Worm (Caenorhabditis elegans) whole organism, L4 larva: ENCODE results near the gene dcn-1.

ENCODE experiments used
- D1046.2 ChIP-seq: fragments of 200-800 bp; sonication (Bioruptor generic); IDR thresholded peaks from 2 replicates; pipeline ENCODE4 v1.3.6; 2022; ENCODE audit warnings: missing genetic modification characterization, missing compliant biosample characterization
- F10B5.3 ChIP-seq: sonication (generic microtip); optimal IDR thresholded peaks from 2 replicates; lab custom pipeline; 2016; ENCODE audit warnings: mild to moderate bottlenecking, missing genetic modification characterization, missing compliant biosample characterization
- F26F4.8 ChIP-seq: fragments of 200-800 bp; sonication (Bioruptor generic); conservative IDR thresholded peaks from 2 replicates; pipeline ENCODE4 v1.3.6; 2022; ENCODE audit warnings: missing genetic modification characterization, missing compliant biosample characterization
- F44E2.7 ChIP-seq: fragments of 200-800 bp; sonication (Bioruptor generic); IDR thresholded peaks from 2 replicates; pipeline ENCODE4 v2.1.2; 2022; ENCODE audit warnings: missing genetic modification characterization, missing compliant biosample characterization
- F49E8.2 ChIP-seq: sonication (generic microtip); optimal IDR thresholded peaks from 2 replicates; lab custom pipeline; 2016; ENCODE audit warnings: missing compliant biosample characterization, mild to moderate bottlenecking, missing genetic modification characterization, borderline replicate concordance
- R02D3.7 ChIP-seq: fragments of 150-350 bp; sonication (generic microtip); optimal IDR thresholded peaks from 3 replicates; lab custom pipeline; 2014; ENCODE audit warnings: missing biosample characterization, missing genetic modification characterization
- T26A8.4 ChIP-seq: fragments of 200-800 bp; sonication (Bioruptor generic); IDR thresholded peaks from 2 replicates; pipeline ENCODE4 v1.3.6; 2022; ENCODE audit warnings: missing genetic modification characterization, missing compliant biosample characterization
- ZK546.5 ChIP-seq, 2 experiments: sonication (generic microtip); optimal IDR thresholded peaks; 2 replicates each; lab custom pipeline; 2017; ENCODE audit warnings: missing biosample characterization in 2 of 2, missing genetic modification characterization in 2 of 2
- aha-1 ChIP-seq: fragments of 150-350 bp; peaks from one replicate; lab custom pipeline; 2014; ENCODE audit warnings: missing biosample characterization, missing genetic modification characterization
- aly-2 ChIP-seq: sonication (generic microtip); optimal IDR thresholded peaks from 2 replicates; lab custom pipeline; 2018; ENCODE audit warnings: missing biosample characterization, missing genetic modification characterization
- attf-4 ChIP-seq: sonication (generic microtip); optimal IDR thresholded peaks from 3 replicates; lab custom pipeline; 2017; ENCODE audit warnings: missing biosample characterization, missing genetic modification characterization
- ceh-28 ChIP-seq: fragments of 150-350 bp; optimal IDR thresholded peaks from 2 replicates; lab custom pipeline; 2014; ENCODE audit warnings: missing biosample characterization, missing genetic modification reagents, missing genetic modification characterization
- ceh-62 ChIP-seq: sonication (generic microtip); optimal IDR thresholded peaks from 2 replicates; lab custom pipeline; 2017; ENCODE audit warnings: missing biosample characterization, missing genetic modification characterization
- ceh-82 ChIP-seq: sonication (generic microtip); optimal IDR thresholded peaks from 2 replicates; lab custom pipeline; 2017; ENCODE audit warnings: missing biosample characterization, missing genetic modification characterization
- ctbp-1 ChIP-seq: fragments of 200-800 bp; sonication (Bioruptor generic); IDR thresholded peaks from 2 replicates; pipeline ENCODE4 v1.3.6; 2022; ENCODE audit warnings: missing genetic modification reagents, missing genetic modification characterization, missing compliant biosample characterization
- daf-12 ChIP-seq: fragments of 150-350 bp; optimal IDR thresholded peaks from 2 replicates; lab custom pipeline; 2014; ENCODE audit warnings: missing biosample characterization, missing genetic modification reagents, missing genetic modification characterization
- daf-19 ChIP-seq: fragments of 200-800 bp; sonication (Bioruptor generic); conservative IDR thresholded peaks from 2 replicates; pipeline ENCODE4 v1.3.6; 2022; ENCODE audit warnings: missing genetic modification characterization, missing compliant biosample characterization
- daf-8 ChIP-seq: fragments of 200-800 bp; sonication (Bioruptor generic); IDR thresholded peaks from 2 replicates; pipeline ENCODE4 v1.3.6; 2022; ENCODE audit warnings: missing genetic modification characterization, missing compliant biosample characterization
- dmd-9 ChIP-seq: fragments of 200-800 bp; sonication (Bioruptor generic); IDR thresholded peaks from 2 replicates; pipeline ENCODE4 v1.3.6; 2022; ENCODE audit warnings: missing genetic modification reagents, missing genetic modification characterization, missing compliant biosample characterization
- dpl-1 ChIP-seq: fragments of 150-350 bp; optimal IDR thresholded peaks from 2 replicates; lab custom pipeline; 2014; ENCODE audit warnings: missing biosample characterization, missing genetic modification reagents, missing genetic modification characterization
- dve-1 ChIP-seq: sonication (generic microtip); optimal IDR thresholded peaks from 2 replicates; lab custom pipeline; 2017; ENCODE audit warnings: antibody characterized with exemption, mild to moderate bottlenecking, missing genetic modification characterization, missing compliant biosample characterization; ENCODE audit not compliant: insufficient read depth
- egl-27 ChIP-seq: sonication (generic microtip); optimal IDR thresholded peaks from 3 replicates; lab custom pipeline; 2017; ENCODE audit warnings: missing biosample characterization, missing genetic modification reagents, missing genetic modification characterization
- fkh-10 ChIP-seq: fragments of 150-350 bp; optimal IDR thresholded peaks from 2 replicates; lab custom pipeline; 2014; ENCODE audit warnings: missing biosample characterization, missing genetic modification reagents, missing genetic modification characterization
- fos-1 ChIP-seq: fragments of 150-350 bp; optimal IDR thresholded peaks from 2 replicates; lab custom pipeline; 2014; ENCODE audit warnings: missing biosample characterization, missing genetic modification characterization
- gei-8 ChIP-seq: fragments of 200-800 bp; sonication (Bioruptor generic); optimal IDR thresholded peaks from 2 replicates; lab custom pipeline; 2018; ENCODE audit warnings: mild to moderate bottlenecking, missing genetic modification characterization, missing compliant biosample characterization
- hlh-11 ChIP-seq: fragments of 200-800 bp; sonication (Bioruptor generic); optimal IDR thresholded peaks from 2 replicates; lab custom pipeline; 2018; ENCODE audit warnings: mild to moderate bottlenecking, missing genetic modification characterization, missing compliant biosample characterization
- hlh-30 ChIP-seq: sonication (generic microtip); optimal IDR thresholded peaks from 2 replicates; lab custom pipeline; 2017; ENCODE audit warnings: antibody characterized with exemption, mild to moderate bottlenecking, missing genetic modification characterization, missing compliant biosample characterization; ENCODE audit not compliant: insufficient read depth
- hmg-1.1 ChIP-seq: fragments of 200-800 bp; sonication (Bioruptor generic); IDR thresholded peaks from 2 replicates; pipeline ENCODE4 v1.3.6; 2022; ENCODE audit warnings: missing genetic modification reagents, missing genetic modification characterization, missing compliant biosample characterization
- lin-13 ChIP-seq: fragments of 150-350 bp; optimal IDR thresholded peaks from 2 replicates; lab custom pipeline; 2014; ENCODE audit warnings: missing biosample characterization, missing genetic modification reagents, missing genetic modification characterization
- lin-15B ChIP-seq: fragments of 150-350 bp; sonication (generic microtip); optimal IDR thresholded peaks from 3 replicates; lab custom pipeline; 2014; ENCODE audit warnings: missing biosample characterization, missing genetic modification characterization
- lir-3 ChIP-seq: sonication (generic microtip); optimal IDR thresholded peaks from 2 replicates; lab custom pipeline; 2016; ENCODE audit warnings: mild to moderate bottlenecking, missing genetic modification characterization, missing compliant biosample characterization
- mdt-29 ChIP-seq: fragments of 200-800 bp; sonication (Bioruptor generic); IDR thresholded peaks from 2 replicates; pipeline ENCODE4 v1.3.6; 2022; ENCODE audit warnings: missing genetic modification reagents, missing genetic modification characterization, missing compliant biosample characterization
- mep-1 ChIP-seq: fragments of 150-350 bp; sonication (generic microtip); optimal IDR thresholded peaks from 3 replicates; lab custom pipeline; 2014; ENCODE audit warnings: missing biosample characterization, missing genetic modification characterization
- mes-2 ChIP-seq: sonication (generic microtip); optimal IDR thresholded peaks from 2 replicates; lab custom pipeline; 2016; ENCODE audit warnings: missing genotype, mild to moderate bottlenecking, missing genetic modification characterization, missing compliant biosample characterization; ENCODE audit not compliant: poor library complexity, severe bottlenecking
- nhr-102 ChIP-seq: sonication (generic microtip); optimal IDR thresholded peaks from 2 replicates; lab custom pipeline; 2016; ENCODE audit warnings: mild to moderate bottlenecking, missing genetic modification characterization, moderate library complexity, missing compliant biosample characterization
- nhr-11 ChIP-seq: fragments of 150-350 bp; optimal IDR thresholded peaks from 2 replicates; lab custom pipeline; 2014; ENCODE audit warnings: missing biosample characterization, missing genetic modification characterization
- nhr-25 ChIP-seq: sonication (generic microtip); optimal IDR thresholded peaks from 2 replicates; lab custom pipeline; 2017; ENCODE audit warnings: missing genetic modification characterization, mild to moderate bottlenecking, missing compliant biosample characterization, antibody characterized with exemption, moderate library complexity, borderline replicate concordance; ENCODE audit not compliant: insufficient read depth
- nhr-28 ChIP-seq: fragments of 150-350 bp; optimal IDR thresholded peaks from 2 replicates; lab custom pipeline; 2014; ENCODE audit warnings: missing biosample characterization, missing genetic modification characterization
- nhr-41 ChIP-seq: fragments of 200-800 bp; sonication (Bioruptor generic); IDR thresholded peaks from 2 replicates; pipeline ENCODE4 v1.3.6; 2022; ENCODE audit warnings: missing genetic modification reagents, missing genetic modification characterization, missing compliant biosample characterization
- nhr-42 ChIP-seq: fragments of 200-800 bp; sonication (Bioruptor generic); IDR thresholded peaks from 2 replicates; pipeline ENCODE4 v1.3.6; 2022; ENCODE audit warnings: missing genetic modification characterization, missing compliant biosample characterization
- nhr-6 ChIP-seq: fragments of 150-350 bp; optimal IDR thresholded peaks from 2 replicates; lab custom pipeline; 2014; ENCODE audit warnings: missing biosample characterization, missing genetic modification characterization
- nhr-76 ChIP-seq: fragments of 150-350 bp; optimal IDR thresholded peaks from 2 replicates; lab custom pipeline; 2014; ENCODE audit warnings: missing biosample characterization, missing genetic modification characterization
- php-3 ChIP-seq: fragments of 200-800 bp; sonication (Bioruptor generic); IDR thresholded peaks from 2 replicates; pipeline ENCODE4 v1.3.6; 2022; ENCODE audit warnings: missing genetic modification reagents, missing genetic modification characterization, missing compliant biosample characterization
- pqm-1 ChIP-seq: sonication (generic microtip); optimal IDR thresholded peaks from 2 replicates; lab custom pipeline; 2017; ENCODE audit warnings: missing biosample characterization, missing genetic modification characterization
- rbr-2 ChIP-seq: sonication (generic microtip); optimal IDR thresholded peaks from 2 replicates; lab custom pipeline; 2016; ENCODE audit warnings: missing genotype, missing genetic modification characterization, missing compliant biosample characterization
- sdz-12 ChIP-seq: fragments of 200-800 bp; sonication (Bioruptor generic); optimal IDR thresholded peaks from 2 replicates; lab custom pipeline; 2018; ENCODE audit warnings: mild to moderate bottlenecking, missing genetic modification characterization, missing compliant biosample characterization
- skn-1 ChIP-seq: fragments of 150-350 bp; optimal IDR thresholded peaks from 2 replicates; lab custom pipeline; 2014; ENCODE audit warnings: missing biosample characterization, missing genetic modification characterization
- snpc-4 ChIP-seq: fragments of 150-350 bp; optimal IDR thresholded peaks from 2 replicates; lab custom pipeline; 2014; ENCODE audit warnings: missing biosample characterization, missing genetic modification characterization
- unc-130 ChIP-seq: sonication (generic microtip); optimal IDR thresholded peaks from 2 replicates; lab custom pipeline; 2016; ENCODE audit warnings: missing genetic modification reagents, missing genetic modification characterization, missing compliant biosample characterization
- unc-39 ChIP-seq: sonication (generic microtip); optimal IDR thresholded peaks from 2 replicates; lab custom pipeline; 2017; ENCODE audit warnings: missing biosample characterization, missing genetic modification characterization
- zfp-3 ChIP-seq: fragments of 200-800 bp; sonication (Bioruptor generic); conservative IDR thresholded peaks from 2 replicates; pipeline ENCODE4 v1.3.6; 2022; ENCODE audit warnings: missing genetic modification reagents, missing genetic modification characterization, missing compliant biosample characterization
- zip-11 ChIP-seq: fragments of 200-800 bp; sonication (Bioruptor generic); IDR thresholded peaks from 2 replicates; pipeline ENCODE4 v1.3.6; 2022; ENCODE audit warnings: missing genetic modification characterization, missing compliant biosample characterization
- ztf-11 ChIP-seq: fragments of 150-350 bp; optimal IDR thresholded peaks from 2 replicates; lab custom pipeline; 2014; ENCODE audit warnings: missing biosample characterization, missing genetic modification characterization

dcn-1 gene

DNA sequence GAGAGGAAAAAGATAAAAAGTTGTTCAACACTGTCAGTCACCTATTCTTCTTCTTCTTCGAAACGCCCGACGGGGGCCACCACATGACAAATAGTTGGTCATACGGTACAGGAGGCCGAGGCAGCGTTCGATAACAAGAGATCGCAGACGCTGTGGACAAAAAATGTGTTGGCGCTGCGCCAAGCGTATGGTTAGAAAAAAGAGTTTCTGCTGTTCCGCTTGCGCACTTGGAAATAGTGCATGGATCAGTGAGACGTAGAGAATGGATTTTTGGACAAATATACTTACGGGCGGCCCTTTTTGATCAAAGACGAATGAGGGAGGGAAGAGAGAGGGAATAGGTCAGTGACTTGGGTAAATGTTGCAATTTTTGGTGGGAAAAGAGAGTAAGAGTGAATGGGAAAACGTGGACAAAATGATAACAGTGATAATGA, 29.0 kb upstream of the dcn-1 start (continued):
- no peak for TF ChIP-seq lir-3 (tag; lab: Kevin White, UChicago)
- peak; percentile 73 for TF ChIP-seq nhr-102 (tag; lab: Kevin White, UChicago)
- TF ChIP-seq nhr-41 (GFP tag; lab: Robert Waterston, UW): peak; percentile 60; the same call in 1 of the 2 replicates
- no peak for TF ChIP-seq aly-2 (tag; lab: Kevin White, UChicago)
- no peak for TF ChIP-seq attf-4 (tag; lab: Kevin White, UChicago)
- TF ChIP-seq ztf-11 (tag; lab: Kevin White, UChicago): no peak
- TF ChIP-seq dpl-1 (GFP tag; lab: Kevin White, UChicago): peak; percentile 56
- no peak for TF ChIP-seq snpc-4 (tag; lab: Kevin White, UChicago)
- no peak for TF ChIP-seq sdz-12 (GFP tag; lab: Kevin White, UChicago)
- peak; percentile 87 for TF ChIP-seq aha-1 (tag; lab: Kevin White, UChicago)
- no peak for TF ChIP-seq dmd-9 (GFP tag; lab: Robert Waterston, UW)
- peak; percentile 80 for TF ChIP-seq nhr-25
- TF ChIP-seq D1046.2 (GFP tag; lab: Robert Waterston, UW): no peak
- TF ChIP-seq pqm-1: peak; percentile 75
- no peak for TF ChIP-seq fos-1 (tag; lab: Kevin White, UChicago)
- peak; percentile 85 for TF ChIP-seq dve-1
- peak; percentile 30 for TF ChIP-seq nhr-11 (tag; lab: Kevin White, UChicago)
- TF ChIP-seq zip-11 (GFP tag; lab: Robert Waterston, UW): no peak
- TF ChIP-seq T26A8.4: peak; percentile 70
- 0 out of 2 replicates have a peak, but pooled peaks have one; percentile 22 for TF ChIP-seq nhr-42 (GFP tag; lab: Robert Waterston, UW)
- no peak for TF ChIP-seq skn-1 (tag; lab: Kevin White, UChicago)
- no peak for TF ChIP-seq ZK546.5 (tag; optimal IDR thresholded peaks at IDR 0.05; lab: Kevin White, UChicago)
- peak; percentile 79 for TF ChIP-seq nhr-28 (tag; lab: Kevin White, UChicago)
- no peak for TF ChIP-seq unc-39
- 0 out of 2 replicates have a peak, but pooled peaks have one; percentile 31 for TF ChIP-seq php-3
- TF ChIP-seq ceh-62: no peak
- no peak for TF ChIP-seq unc-130 (GFP tag; lab: Kevin White, UChicago)
- TF ChIP-seq egl-27: no peak
- TF ChIP-seq daf-12 (tag; lab: Kevin White, UChicago): no peak
- TF ChIP-seq ceh-82 (tag; lab: Kevin White, UChicago): no peak
- no peak for TF ChIP-seq lin-13 (GFP tag; lab: Kevin White, UChicago)
- TF ChIP-seq F49E8.2 (tag; lab: Kevin White, UChicago): no peak
- no peak for TF ChIP-seq F26F4.8 (GFP tag; lab: Robert Waterston, UW)
- no peak for TF ChIP-seq F44E2.7
- peak; percentile 52 for TF ChIP-seq mes-2 (tag; lab: Kevin White, UChicago)
- peak; percentile 53 for TF ChIP-seq gei-8
- TF ChIP-seq lin-15B (tag; lab: Kevin White, UChicago): no peak
- no peak for TF ChIP-seq daf-8 (GFP tag; lab: Robert Waterston, UW)
- no peak for TF ChIP-seq zfp-3 (GFP tag; lab: Robert Waterston, UW)
- peak; percentile 87 for TF ChIP-seq mep-1 (tag; lab: Kevin White, UChicago)
- TF ChIP-seq F10B5.3 (tag; lab: Kevin White, UChicago): no peak
- TF ChIP-seq fkh-10 (GFP tag; lab: Kevin White, UChicago): no peak
- no peak for TF ChIP-seq ctbp-1 (GFP tag; lab: Robert Waterston, UW)
- TF ChIP-seq daf-19 (GFP tag; lab: Robert Waterston, UW): no peak
- TF ChIP-seq nhr-76 (tag; lab: Kevin White, UChicago): no peak
- TF ChIP-seq nhr-6: peak; percentile 21
- peak; percentile 52 for TF ChIP-seq rbr-2 (tag; lab: Kevin White, UChicago)
- peak; percentile 52 for TF ChIP-seq hmg-1.1 (GFP tag; lab: Robert Waterston, UW)
- TF ChIP-seq hlh-11 (tag; lab: Kevin White, UChicago): peak; percentile 97
- TF ChIP-seq mdt-29 (GFP tag; lab: Robert Waterston, UW): no peak
- peak; percentile 96 for TF ChIP-seq hlh-30 (tag; lab: Kevin White, UChicago)
- TF ChIP-seq ceh-28: no peak
- no peak for TF ChIP-seq R02D3.7 (tag; lab: Kevin White, UChicago)
